Fruit fly (Drosophila melanogaster) whole organism, prepupa: ENCODE data around the gene CG46441.

ENCODE experiments used
- CG10669 ChIP-seq: fragments of 200-800 bp; sonication (Bioruptor generic); optimal IDR thresholded peaks from 3 replicates; lab custom pipeline; 2018; ENCODE audit warnings: missing biosample characterization, mild to moderate bottlenecking, missing genetic modification characterization, moderate library complexity
- CG11762 ChIP-seq: fragments of 200-800 bp; sonication (Bioruptor generic); optimal IDR thresholded peaks from 3 replicates; lab custom pipeline; 2016; ENCODE audit warnings: missing biosample characterization, missing genetic modification characterization; ENCODE audit not compliant: insufficient read depth
- CG11902 ChIP-seq: fragments of 200-800 bp; sonication (Bioruptor generic); optimal IDR thresholded peaks from 3 replicates; lab custom pipeline; 2016; ENCODE audit warnings: missing biosample characterization, missing genetic modification characterization
- CG1621 ChIP-seq: fragments of 200-800 bp; sonication (Bioruptor generic); optimal IDR thresholded peaks from 3 replicates; lab custom pipeline; 2018; ENCODE audit warnings: missing biosample characterization, mild to moderate bottlenecking, missing genetic modification characterization
- CG16779 ChIP-seq: fragments of 200-800 bp; sonication (Bioruptor generic); optimal IDR thresholded peaks from 3 replicates; lab custom pipeline; 2017; ENCODE audit warnings: missing biosample characterization, mild to moderate bottlenecking, missing genetic modification characterization
- CG3032 ChIP-seq: fragments of 200-800 bp; optimal IDR thresholded peaks from 2 replicates; lab custom pipeline; 2019; ENCODE audit warnings: missing biosample characterization, mild to moderate bottlenecking, missing genetic modification characterization, moderate library complexity
- CG31627 ChIP-seq: fragments of 200-800 bp; sonication (Bioruptor generic); optimal IDR thresholded peaks from 3 replicates; lab custom pipeline; 2016; ENCODE audit warnings: missing biosample characterization, missing genetic modification characterization
- CG32006 ChIP-seq: fragments of 200-800 bp; sonication (Bioruptor generic); optimal IDR thresholded peaks from 3 replicates; lab custom pipeline; 2017; ENCODE audit warnings: missing biosample characterization, mild to moderate bottlenecking, missing genetic modification characterization
- CG3919 ChIP-seq: fragments of 200-800 bp; sonication (Bioruptor generic); optimal IDR thresholded peaks from 3 replicates; lab custom pipeline; 2016; ENCODE audit warnings: missing biosample characterization, missing genetic modification characterization
- CG6163 ChIP-seq: fragments of 200-800 bp; sonication (Bioruptor generic); IDR thresholded peaks from 3 replicates; pipeline ENCODE4 v1.3.6; 2022; ENCODE audit warnings: missing biosample characterization, missing genetic modification characterization
- CG6276 ChIP-seq: fragments of 200-800 bp; sonication (Bioruptor generic); optimal IDR thresholded peaks from 2 replicates; lab custom pipeline; 2017; ENCODE audit warnings: missing biosample characterization, mild to moderate bottlenecking, missing genetic modification characterization
- CG6792 ChIP-seq: fragments of 200-800 bp; sonication (Bioruptor generic); optimal IDR thresholded peaks from 3 replicates; lab custom pipeline; 2016; ENCODE audit warnings: missing biosample characterization, missing genetic modification characterization
- CG6808 ChIP-seq: fragments of 200-800 bp; sonication (Bioruptor generic); optimal IDR thresholded peaks from 3 replicates; lab custom pipeline; 2017; ENCODE audit warnings: missing biosample characterization, missing genetic modification characterization, mild to moderate bottlenecking, moderate library complexity, missing genetic modification reagents
- CG6854 ChIP-seq: fragments of 200-800 bp; sonication (Bioruptor generic); optimal IDR thresholded peaks from 2 replicates; lab custom pipeline; 2017; ENCODE audit warnings: missing biosample characterization, mild to moderate bottlenecking, missing genetic modification characterization
- CG7368 ChIP-seq: fragments of 200-800 bp; sonication (Bioruptor generic); optimal IDR thresholded peaks from 3 replicates; lab custom pipeline; 2016; ENCODE audit warnings: missing biosample characterization, missing genetic modification characterization
- CG8119 ChIP-seq: fragments of 200-800 bp; sonication (Bioruptor generic); IDR thresholded peaks from 3 replicates; pipeline ENCODE4 v1.3.6; 2022; ENCODE audit warnings: missing biosample characterization, missing genetic modification characterization
- CG8319 ChIP-seq: fragments of 200-800 bp; sonication (Bioruptor generic); optimal IDR thresholded peaks from 3 replicates; lab custom pipeline; 2016; ENCODE audit warnings: missing biosample characterization, missing genetic modification characterization
- CG8632 ChIP-seq: fragments of 200-800 bp; sonication (Bioruptor generic); optimal IDR thresholded peaks from 3 replicates; lab custom pipeline; 2016; ENCODE audit warnings: missing biosample characterization, missing genetic modification characterization
- CG9139 ChIP-seq: fragments of 200-800 bp; sonication (Bioruptor generic); optimal IDR thresholded peaks from 3 replicates; lab custom pipeline; 2017; ENCODE audit warnings: missing biosample characterization, mild to moderate bottlenecking, missing genetic modification characterization
- Eip93F ChIP-seq: fragments of 200-800 bp; sonication (Bioruptor generic); optimal IDR thresholded peaks from 2 replicates; lab custom pipeline; 2016; ENCODE audit warnings: missing biosample characterization, mild to moderate bottlenecking, missing genetic modification characterization
- Ets21C ChIP-seq: fragments of 200-800 bp; sonication (Bioruptor generic); optimal IDR thresholded peaks from 3 replicates; lab custom pipeline; 2016; ENCODE audit warnings: missing biosample characterization, missing genetic modification characterization
- Ets96B ChIP-seq: fragments of 200-800 bp; optimal IDR thresholded peaks from 2 replicates; lab custom pipeline; 2019; ENCODE audit warnings: missing biosample characterization, mild to moderate bottlenecking, missing genetic modification characterization, moderate library complexity
- Gug ChIP-seq: fragments of 200-800 bp; sonication (Bioruptor generic); IDR thresholded peaks from 2 replicates; pipeline ENCODE4 v1.3.6; 2022; ENCODE audit warnings: missing biosample characterization, missing genetic modification characterization
- Hr4 ChIP-seq: fragments of 200-800 bp; sonication (Bioruptor generic); optimal IDR thresholded peaks from 3 replicates; lab custom pipeline; 2016; ENCODE audit warnings: missing biosample characterization, missing genetic modification characterization
- Lpt ChIP-seq: fragments of 200-800 bp; sonication (Bioruptor generic); optimal IDR thresholded peaks from 3 replicates; lab custom pipeline; 2016; ENCODE audit warnings: missing biosample characterization, missing genetic modification characterization
- Met ChIP-seq: fragments of 200-800 bp; sonication (Bioruptor generic); optimal IDR thresholded peaks from 3 replicates; lab custom pipeline; 2016; ENCODE audit warnings: missing biosample characterization, missing genetic modification characterization
- OdsH ChIP-seq: fragments of 200-800 bp; sonication (Bioruptor generic); optimal IDR thresholded peaks from 3 replicates; lab custom pipeline; 2016; ENCODE audit warnings: missing biosample characterization, missing genetic modification characterization
- Smox ChIP-seq: fragments of 200-800 bp; sonication (Bioruptor generic); optimal IDR thresholded peaks from 3 replicates; lab custom pipeline; 2016; ENCODE audit warnings: missing biosample characterization, missing genetic modification characterization
- Sox102F ChIP-seq: fragments of 200-800 bp; sonication (Bioruptor generic); optimal IDR thresholded peaks from 2 replicates; lab custom pipeline; 2016; ENCODE audit warnings: missing biosample characterization, mild to moderate bottlenecking, missing genetic modification characterization
- Sox14 ChIP-seq: fragments of 200-800 bp; sonication (Bioruptor generic); optimal IDR thresholded peaks from 3 replicates; lab custom pipeline; 2016; ENCODE audit warnings: missing biosample characterization, missing genetic modification characterization
- Sox15 ChIP-seq: fragments of 200-800 bp; sonication (Bioruptor generic); optimal IDR thresholded peaks from 3 replicates; lab custom pipeline; 2016; ENCODE audit warnings: missing biosample characterization, missing genetic modification characterization
- achi ChIP-seq: fragments of 200-800 bp; sonication (Bioruptor generic); optimal IDR thresholded peaks from 3 replicates; lab custom pipeline; 2016; ENCODE audit warnings: missing biosample characterization, missing genetic modification characterization
- acj6 ChIP-seq: fragments of 200-800 bp; sonication (Bioruptor generic); optimal IDR thresholded peaks from 3 replicates; lab custom pipeline; 2016; ENCODE audit warnings: missing biosample characterization, missing genetic modification characterization
- cyc ChIP-seq: fragments of 200-800 bp; sonication (Bioruptor generic); optimal IDR thresholded peaks from 3 replicates; lab custom pipeline; 2016; ENCODE audit warnings: missing biosample characterization, missing genetic modification characterization
- dac ChIP-seq: fragments of 200-800 bp; sonication (Bioruptor generic); optimal IDR thresholded peaks from 2 replicates; lab custom pipeline; 2017; ENCODE audit warnings: missing biosample characterization, mild to moderate bottlenecking, missing genetic modification characterization
- dsx ChIP-seq: fragments of 200-800 bp; optimal IDR thresholded peaks from 3 replicates; lab custom pipeline; 2019; ENCODE audit warnings: missing biosample characterization, mild to moderate bottlenecking, missing genetic modification characterization, moderate library complexity; ENCODE audit not compliant: poor library complexity, severe bottlenecking
- esn ChIP-seq: fragments of 200-800 bp; sonication (Bioruptor generic); optimal IDR thresholded peaks from 2 replicates; lab custom pipeline; 2016; ENCODE audit warnings: missing biosample characterization, mild to moderate bottlenecking, missing genetic modification characterization, moderate library complexity
- fd59A ChIP-seq: fragments of 200-800 bp; sonication (Bioruptor generic); optimal IDR thresholded peaks from 2 replicates; lab custom pipeline; 2017; ENCODE audit warnings: missing biosample characterization, mild to moderate bottlenecking, missing genetic modification characterization, missing genetic modification reagents
- fd85E ChIP-seq: fragments of 200-800 bp; sonication (Bioruptor generic); optimal IDR thresholded peaks from 3 replicates; lab custom pipeline; 2016; ENCODE audit warnings: missing biosample characterization, missing genetic modification characterization
- fkh ChIP-seq: fragments of 200-800 bp; sonication (Bioruptor generic); optimal IDR thresholded peaks from 3 replicates; lab custom pipeline; 2017; ENCODE audit warnings: missing biosample characterization, mild to moderate bottlenecking, missing genetic modification characterization, moderate library complexity
- pdm3 ChIP-seq: fragments of 200-800 bp; sonication (Bioruptor generic); optimal IDR thresholded peaks from 3 replicates; lab custom pipeline; 2016; ENCODE audit warnings: missing biosample characterization, missing genetic modification characterization
- salr ChIP-seq, 2 experiments: fragments of 200-800 bp; sonication (Bioruptor generic); optimal IDR thresholded peaks; 3 replicates each; lab custom pipeline; 2016 to 2018; ENCODE audit warnings: missing biosample characterization in 2 of 2, missing genetic modification characterization in 2 of 2, mild to moderate bottlenecking in 1 of 2
- spab ChIP-seq: fragments of 200-800 bp; sonication (Bioruptor generic); optimal IDR thresholded peaks from 2 replicates; lab custom pipeline; 2017; ENCODE audit warnings: missing biosample characterization, mild to moderate bottlenecking, missing genetic modification characterization, missing genetic modification reagents
- ss ChIP-seq, 2 experiments: fragments of 200-800 bp; sonication (Bioruptor generic); optimal IDR thresholded peaks; 2 replicates in 1 of 2; 3 replicates in 1 of 2; lab custom pipeline; 2017 to 2018; ENCODE audit warnings: mild to moderate bottlenecking in 2 of 2, missing biosample characterization in 2 of 2, missing genetic modification characterization in 2 of 2, moderate library complexity in 1 of 2
- svp ChIP-seq: fragments of 200-800 bp; sonication (Bioruptor generic); peaks from one replicate; lab custom pipeline; 2016; ENCODE audit warnings: missing biosample characterization, missing genetic modification characterization
- topi ChIP-seq: fragments of 200-800 bp; sonication (Bioruptor generic); optimal IDR thresholded peaks from 3 replicates; lab custom pipeline; 2016; ENCODE audit warnings: missing biosample characterization, missing genetic modification characterization

Gene CG46441

DNA sequence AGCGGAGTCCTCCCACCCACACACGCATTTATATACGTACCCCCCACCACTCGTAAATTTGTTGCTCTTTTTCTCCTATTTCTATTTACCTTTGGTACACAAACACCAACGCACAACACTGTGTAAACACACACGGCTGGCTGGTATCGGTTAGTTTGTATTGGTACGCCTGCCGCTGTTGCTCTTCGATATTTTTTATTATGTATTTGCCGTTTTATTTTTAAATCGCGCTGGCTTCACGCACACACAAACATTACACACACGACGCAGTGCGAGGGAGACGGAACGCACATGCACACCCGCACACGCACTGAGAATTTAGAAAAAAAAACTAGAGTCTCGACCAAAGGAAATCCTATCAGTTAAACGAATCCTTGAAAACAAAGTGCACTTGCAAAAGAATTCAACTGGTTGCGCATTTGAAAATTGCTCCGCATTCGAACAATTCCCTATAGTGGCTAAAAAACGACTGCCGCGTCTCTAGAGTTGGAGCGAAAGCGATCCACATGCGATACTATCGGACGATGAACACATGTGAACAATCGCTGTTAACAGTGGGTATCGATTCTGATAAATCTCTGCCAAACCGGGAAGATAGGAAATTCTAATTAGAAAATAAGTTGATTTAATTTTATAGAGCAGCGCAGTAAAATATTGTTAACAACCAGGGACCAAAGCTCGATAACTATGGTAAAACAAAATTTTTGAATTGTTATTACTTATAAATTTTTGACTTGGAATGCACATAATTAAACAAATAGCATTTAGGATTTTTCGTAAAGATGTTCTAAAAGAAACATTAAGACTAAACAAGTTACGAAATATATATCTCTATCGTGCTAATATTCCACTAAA lies 49.0 kb upstream of the CG46441 start (continued):
- TF ChIP-seq CG6276 (GFP tag; lab: Kevin White, UChicago) (peak; percentile 59), Sox102F (peak; percentile 48), svp (GFP tag; lab: Kevin White, UChicago) (peak; percentile 73)

DNA sequence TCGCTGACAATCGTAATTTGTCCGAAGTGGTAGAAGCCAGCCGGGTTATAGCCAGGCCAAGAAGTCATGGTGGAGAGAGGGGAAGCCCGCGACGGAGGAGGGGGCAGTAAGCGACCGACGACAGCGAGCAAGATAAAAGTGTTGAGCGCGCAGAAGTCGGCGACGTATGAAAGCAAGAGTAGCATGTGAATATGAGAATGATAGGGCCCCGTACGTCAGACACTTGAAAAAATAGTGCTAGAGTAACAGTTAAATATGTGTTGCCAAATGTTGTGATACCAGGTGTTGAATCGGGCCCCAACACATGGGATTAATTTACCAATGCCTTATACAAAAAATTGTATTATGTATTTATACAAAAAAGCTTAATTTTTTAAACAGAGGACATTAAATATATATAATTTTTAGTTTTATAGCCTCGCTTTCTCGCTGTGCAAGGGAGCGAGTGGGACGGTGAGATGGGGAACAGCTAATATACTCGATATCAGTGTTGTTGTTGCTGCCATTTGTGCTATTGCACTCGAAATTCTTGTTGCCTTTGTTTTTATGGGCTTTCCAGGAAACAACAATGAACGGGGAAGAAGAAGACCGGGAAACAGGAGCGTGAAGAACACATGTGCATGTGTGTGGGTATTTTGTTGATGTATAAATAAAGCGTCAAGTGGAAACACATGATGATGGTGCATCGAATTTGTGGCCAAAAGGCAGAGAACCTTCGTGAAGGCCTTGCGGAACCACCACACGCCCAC lies 48.2 kb upstream of the CG46441 start:
- peak; percentile 79 for TF ChIP-seq CG7368 (GFP tag; lab: Kevin White, UChicago)
- peak; percentile 34 for TF ChIP-seq Eip93F (GFP tag; lab: Kevin White, UChicago)
- TF ChIP-seq acj6 (GFP tag; lab: Kevin White, UChicago): peak; percentile 90
- TF ChIP-seq cyc (GFP tag; lab: Kevin White, UChicago): peak; percentile 78
- peak; percentile 89 for TF ChIP-seq CG8119 (GFP tag; lab: Robert Waterston, UW)
- peak; percentile 90 for TF ChIP-seq OdsH (GFP tag; lab: Kevin White, UChicago)
- TF ChIP-seq CG11762: peak; percentile 86
- peak; percentile 87 for TF ChIP-seq CG8319 (GFP tag; lab: Kevin White, UChicago)
- TF ChIP-seq CG6792 (GFP tag; lab: Kevin White, UChicago): peak; percentile 83
- TF ChIP-seq CG3032: peak; percentile 89
- TF ChIP-seq salr (GFP tag; optimal IDR thresholded peaks at IDR 0.05; lab: Kevin White, UChicago): peak; percentile 77 to 80
- peak; percentile 79 for TF ChIP-seq Hr4 (GFP tag; lab: Kevin White, UChicago)
- no peak for TF ChIP-seq fkh (GFP tag; lab: Kevin White, UChicago)
- TF ChIP-seq CG6854 (GFP tag; lab: Kevin White, UChicago): peak; percentile 63
- TF ChIP-seq esn (GFP tag; lab: Kevin White, UChicago): peak; percentile 82
- peak; percentile 74 for TF ChIP-seq CG9139
- TF ChIP-seq dsx (GFP tag; lab: Kevin White, UChicago): peak; percentile 84
- TF ChIP-seq Sox14 (GFP tag; lab: Kevin White, UChicago): peak; percentile 75
- TF ChIP-seq dac (GFP tag; lab: Kevin White, UChicago): peak; percentile 77
- TF ChIP-seq CG8632 (GFP tag; lab: Kevin White, UChicago): peak; percentile 89
- TF ChIP-seq CG1621 (tag; lab: Kevin White, UChicago): peak; percentile 81
- peak; percentile 30 for TF ChIP-seq Ets21C (GFP tag; lab: Kevin White, UChicago)
- TF ChIP-seq Sox15 (GFP tag; lab: Kevin White, UChicago): peak; percentile 86
- TF ChIP-seq CG11902: peak; percentile 81
- TF ChIP-seq ss (GFP tag; optimal IDR thresholded peaks at IDR 0.05; lab: Kevin White, UChicago): peak; percentile 67 to 88
- TF ChIP-seq fd59A (GFP tag; lab: Kevin White, UChicago): peak; percentile 85
- TF ChIP-seq CG3919: peak; percentile 92
- TF ChIP-seq pdm3 (GFP tag; lab: Kevin White, UChicago): peak; percentile 84
- TF ChIP-seq topi (GFP tag; lab: Kevin White, UChicago): peak; percentile 78
- peak; percentile 71 for TF ChIP-seq Sox102F
- TF ChIP-seq CG32006 (GFP tag; lab: Kevin White, UChicago): peak; percentile 90
- TF ChIP-seq Smox (GFP tag; lab: Kevin White, UChicago): peak; percentile 76
- TF ChIP-seq achi (GFP tag; lab: Kevin White, UChicago): peak; percentile 91
- TF ChIP-seq CG6276 (GFP tag; lab: Kevin White, UChicago): peak; percentile 75
- peak; percentile 49 for TF ChIP-seq CG16779 (tag; lab: Kevin White, UChicago)
- peak; percentile 75 for TF ChIP-seq CG31627 (GFP tag; lab: Kevin White, UChicago)
- TF ChIP-seq Ets96B (tag; lab: Kevin White, UChicago): peak; percentile 91
- peak; percentile 85 for TF ChIP-seq CG6808
- peak; percentile 78 for TF ChIP-seq spab (GFP tag; lab: Kevin White, UChicago)
- TF ChIP-seq CG6163: peak; percentile 90
- TF ChIP-seq Lpt: peak; percentile 80
- peak; percentile 85 for TF ChIP-seq Met
- TF ChIP-seq Gug (GFP tag; lab: Robert Waterston, UW): peak; percentile 72
- TF ChIP-seq fd85E (GFP tag; lab: Kevin White, UChicago): peak; percentile 65
- TF ChIP-seq CG10669 (GFP tag; lab: Kevin White, UChicago): peak; percentile 87
